Fruit fly (Drosophila melanogaster) whole organism, pupa: ENCODE results near the gene Chchd3.

ENCODE experiments used
- CG10348 ChIP-seq: fragments of 200-800 bp; sonication (Bioruptor generic); IDR thresholded peaks from 2 replicates; pipeline ENCODE4 v1.3.6; 2022; ENCODE audit warnings: missing biosample characterization, missing genetic modification characterization
- CG12605 ChIP-seq: fragments of 200-800 bp; sonication (Bioruptor generic); IDR thresholded peaks from 2 replicates; pipeline ENCODE4 v1.3.6; 2022; ENCODE audit warnings: missing biosample characterization, missing genetic modification characterization
- CG13204 ChIP-seq: fragments of 200-800 bp; sonication (Bioruptor generic); optimal IDR thresholded peaks from 2 replicates; lab custom pipeline; 2018; ENCODE audit warnings: missing biosample characterization, mild to moderate bottlenecking, missing genetic modification characterization, moderate library complexity
- CG14655 ChIP-seq: fragments of 200-800 bp; sonication (Bioruptor generic); optimal IDR thresholded peaks from 3 replicates; lab custom pipeline; 2017; ENCODE audit warnings: mild to moderate bottlenecking, missing biosample characterization, missing genetic modification reagents, missing genetic modification characterization
- CG15710 ChIP-seq: fragments of 200-800 bp; sonication (Bioruptor generic); optimal IDR thresholded peaks from 2 replicates; lab custom pipeline; 2018; ENCODE audit warnings: missing biosample characterization, mild to moderate bottlenecking, missing genetic modification characterization, moderate library complexity
- CG17806 ChIP-seq: fragments of 200-800 bp; sonication (Bioruptor generic); optimal IDR thresholded peaks from 2 replicates; lab custom pipeline; 2018; ENCODE audit warnings: missing biosample characterization, mild to moderate bottlenecking, missing genetic modification characterization, moderate library complexity
- CG32121 ChIP-seq: fragments of 200-800 bp; sonication (Bioruptor generic); IDR thresholded peaks from 2 replicates; pipeline ENCODE4 v1.3.6; 2022; ENCODE audit warnings: missing biosample characterization, missing genetic modification characterization
- CG34367 ChIP-seq: fragments of 200-800 bp; sonication (Bioruptor generic); optimal IDR thresholded peaks from 2 replicates; lab custom pipeline; 2018; ENCODE audit warnings: missing biosample characterization, mild to moderate bottlenecking, missing genetic modification characterization
- CG4496 ChIP-seq: fragments of 200-800 bp; sonication (Bioruptor generic); IDR thresholded peaks from 3 replicates; pipeline ENCODE4 v1.3.6; 2022; ENCODE audit warnings: missing biosample characterization, missing genetic modification characterization
- CG8159 ChIP-seq: fragments of 200-800 bp; sonication (Bioruptor generic); optimal IDR thresholded peaks from 3 replicates; lab custom pipeline; 2018; ENCODE audit warnings: missing biosample characterization, mild to moderate bottlenecking, missing genetic modification characterization, moderate library complexity
- CG8301 ChIP-seq: fragments of 200-800 bp; sonication (Bioruptor generic); optimal IDR thresholded peaks from 2 replicates; lab custom pipeline; 2018; ENCODE audit warnings: missing biosample characterization, mild to moderate bottlenecking, missing genetic modification characterization
- CG9948 ChIP-seq: fragments of 200-800 bp; sonication (Bioruptor generic); optimal IDR thresholded peaks from 2 replicates; lab custom pipeline; 2018; ENCODE audit warnings: missing biosample characterization, mild to moderate bottlenecking, missing genetic modification characterization, moderate library complexity
- D1 ChIP-seq: fragments of 200-800 bp; sonication (Bioruptor generic); optimal IDR thresholded peaks from 2 replicates; lab custom pipeline; 2018; ENCODE audit warnings: missing biosample characterization, mild to moderate bottlenecking, missing genetic modification characterization, moderate library complexity
- EcR ChIP-seq: fragments of 200-800 bp; sonication (Bioruptor generic); optimal IDR thresholded peaks from 3 replicates; lab custom pipeline; 2019; ENCODE audit warnings: missing biosample characterization, missing genetic modification characterization, mild to moderate bottlenecking, moderate library complexity, missing genetic modification reagents
- Ets98B ChIP-seq: fragments of 200-800 bp; sonication (Bioruptor generic); IDR thresholded peaks from 2 replicates; pipeline ENCODE4 v1.3.6; 2022; ENCODE audit warnings: missing biosample characterization, missing genetic modification characterization
- Pif1A ChIP-seq: fragments of 200-800 bp; sonication (Bioruptor generic); optimal IDR thresholded peaks from 3 replicates; lab custom pipeline; 2016; ENCODE audit warnings: missing biosample characterization, missing genetic modification characterization
- Pif1B ChIP-seq: fragments of 200-800 bp; sonication (Bioruptor generic); optimal IDR thresholded peaks from 3 replicates; lab custom pipeline; 2016; ENCODE audit warnings: missing biosample characterization, missing genetic modification characterization
- Snoo ChIP-seq: fragments of 200-800 bp; sonication (Bioruptor generic); optimal IDR thresholded peaks from 3 replicates; lab custom pipeline; 2017; ENCODE audit warnings: missing biosample characterization, mild to moderate bottlenecking, missing genetic modification characterization, inconsistent platforms
- fd96Ca ChIP-seq: fragments of 200-800 bp; sonication (Bioruptor generic); IDR thresholded peaks from 3 replicates; pipeline ENCODE4 v1.3.6; 2022; ENCODE audit warnings: missing biosample characterization, missing genetic modification characterization
- gl ChIP-seq: fragments of 200-800 bp; sonication (Bioruptor generic); optimal IDR thresholded peaks from 2 replicates; lab custom pipeline; 2018; ENCODE audit warnings: missing biosample characterization, mild to moderate bottlenecking, missing genetic modification characterization
- rn ChIP-seq: fragments of 200-800 bp; sonication (Bioruptor generic); IDR thresholded peaks from 2 replicates; pipeline ENCODE4 v1.3.6; 2022; ENCODE audit warnings: missing biosample characterization, missing genetic modification characterization

Chchd3 gene

dm6 chr3R:31053784-31054221 lies at the start of gene Chchd3:
Gene Chchd3, minus strand, starts transcription at chr3R:31053915.
- no peak for TF ChIP-seq fd96Ca (GFP tag; lab: Robert Waterston, UW)

- TF ChIP-seq CG32121 (GFP tag; lab: Robert Waterston, UW) (no peak), CG4496 (GFP tag; lab: Robert Waterston, UW) (no peak), CG17806 (no peak), CG10348 (GFP tag; lab: Robert Waterston, UW) (no peak), D1 (tag; lab: Kevin White, UChicago) (no peak), CG8301 (tag; lab: Kevin White, UChicago) (no peak), CG14655 (GFP tag; lab: Kevin White, UChicago) (no peak), gl (tag; lab: Kevin White, UChicago) (no peak), CG12605 (GFP tag; lab: Robert Waterston, UW) (no peak), CG13204 (GFP tag; lab: Kevin White, UChicago) (no peak), rn (GFP tag; lab: Robert Waterston, UW) (no peak), CG15710 (tag; lab: Kevin White, UChicago) (no peak), fd96Ca (GFP tag; lab: Robert Waterston, UW) (no peak), CG9948 (tag; lab: Kevin White, UChicago) (no peak), Pif1A (GFP tag; lab: Kevin White, UChicago) (no peak), Ets98B (no peak), Pif1B (no peak), Snoo (tag; lab: Kevin White, UChicago) (no peak), CG8159 (tag; lab: Kevin White, UChicago) (no peak), EcR (no peak)
These were observed 47.4 kb upstream of the Chchd3 start, which contains the start of gene CG15553 for dm6 chr3R:31101069-31101468. Gene CG15553, minus strand, starts transcription at chr3R:31101169.

- TF ChIP-seq Pif1B (no peak), Ets98B (no peak), CG32121 (GFP tag; lab: Robert Waterston, UW) (no peak), D1 (tag; lab: Kevin White, UChicago) (no peak), EcR (no peak)
These were observed 43.5 kb upstream of the Chchd3 start, which contains the start of gene CG11317 for dm6 chr3R:31097221-31097620. Gene CG11317, minus strand, starts transcription at chr3R:31097321.

- no peak for TF ChIP-seq CG8159 (tag; lab: Kevin White, UChicago)
- no peak for TF ChIP-seq EcR
- no peak for TF ChIP-seq D1 (tag; lab: Kevin White, UChicago)
- no peak for TF ChIP-seq CG9948 (tag; lab: Kevin White, UChicago)
- TF ChIP-seq Pif1A (GFP tag; lab: Kevin White, UChicago), result no peak
- no peak for TF ChIP-seq CG8301 (tag; lab: Kevin White, UChicago)
- no peak for TF ChIP-seq CG12605 (GFP tag; lab: Robert Waterston, UW)
- TF ChIP-seq Pif1B, result no peak
- TF ChIP-seq gl (tag; lab: Kevin White, UChicago), result no peak
- TF ChIP-seq CG4496 (GFP tag; lab: Robert Waterston, UW), result no peak
- no peak for TF ChIP-seq CG34367 (tag; lab: Kevin White, UChicago)
- TF ChIP-seq rn (GFP tag; lab: Robert Waterston, UW), result no peak
- TF ChIP-seq CG15710 (tag; lab: Kevin White, UChicago), result no peak
- no peak for TF ChIP-seq Ets98B
- no peak for TF ChIP-seq CG14655 (GFP tag; lab: Kevin White, UChicago)
- no peak for TF ChIP-seq Snoo (tag; lab: Kevin White, UChicago)
- TF ChIP-seq CG13204 (GFP tag; lab: Kevin White, UChicago), result no peak
- TF ChIP-seq fd96Ca (GFP tag; lab: Robert Waterston, UW), result no peak
- TF ChIP-seq CG10348 (GFP tag; lab: Robert Waterston, UW), result no peak
These were observed 36.3 kb upstream of the Chchd3 start for dm6 chr3R:31089985-31090384.

- TF ChIP-seq CG4496 (GFP tag; lab: Robert Waterston, UW) (0 out of 3 replicates have a peak, but pooled peaks have one; percentile 23), Pif1A (GFP tag; lab: Kevin White, UChicago) (no peak), CG32121 (GFP tag; lab: Robert Waterston, UW) (no peak), rn (GFP tag; lab: Robert Waterston, UW) (no peak), CG15710 (tag; lab: Kevin White, UChicago) (no peak), Pif1B (no peak)
These were observed 32.7 kb upstream of the Chchd3 start for dm6 chr3R:31086394-31086793.

dm6 chr3R:31070732-31071131 lies 17.0 kb upstream of the Chchd3 start:
- TF ChIP-seq Pif1A (GFP tag; lab: Kevin White, UChicago) (no peak), CG9948 (tag; lab: Kevin White, UChicago) (no peak), Snoo (tag; lab: Kevin White, UChicago) (no peak), Pif1B (no peak), rn (GFP tag; lab: Robert Waterston, UW) (no peak), EcR (no peak), CG10348 (GFP tag; lab: Robert Waterston, UW) (no peak), CG4496 (GFP tag; lab: Robert Waterston, UW) (no peak), CG14655 (GFP tag; lab: Kevin White, UChicago) (no peak), CG17806 (no peak), CG13204 (GFP tag; lab: Kevin White, UChicago) (no peak), Ets98B (no peak), CG8159 (tag; lab: Kevin White, UChicago) (no peak), D1 (tag; lab: Kevin White, UChicago) (no peak), CG32121 (GFP tag; lab: Robert Waterston, UW) (no peak)
